Fruit fly (Drosophila melanogaster) whole organism: Measurements from ENCODE around the gene CG9689.

Source experiments
- CG8478 ChIP-seq: fragments of >200 bp; optimal IDR thresholded peaks from 2 replicates; lab custom pipeline; 2018; ENCODE audit warnings: inconsistent platforms
- Dll ChIP-seq: fragments of >200 bp; optimal IDR thresholded peaks from 2 replicates; lab custom pipeline; 2017
- EcR ChIP-seq, 2 experiments: fragments of >200 bp; optimal IDR thresholded peaks; 2 replicates each; lab custom pipeline; 2017; ENCODE audit warnings: missing biosample characterization in 2 of 2, missing genetic modification characterization in 2 of 2, missing genetic modification reagents in 2 of 2
- pan ChIP-seq: fragments of >200 bp; optimal IDR thresholded peaks from 2 replicates; lab custom pipeline; 2017
- psq ChIP-seq: fragments of >200 bp; optimal IDR thresholded peaks from 2 replicates; lab custom pipeline; 2017
- usp ChIP-seq: fragments of >200 bp; optimal IDR thresholded peaks from 2 replicates; lab custom pipeline; 2017; ENCODE audit warnings: missing biosample characterization, missing genetic modification characterization, mixed read lengths

DNA sequence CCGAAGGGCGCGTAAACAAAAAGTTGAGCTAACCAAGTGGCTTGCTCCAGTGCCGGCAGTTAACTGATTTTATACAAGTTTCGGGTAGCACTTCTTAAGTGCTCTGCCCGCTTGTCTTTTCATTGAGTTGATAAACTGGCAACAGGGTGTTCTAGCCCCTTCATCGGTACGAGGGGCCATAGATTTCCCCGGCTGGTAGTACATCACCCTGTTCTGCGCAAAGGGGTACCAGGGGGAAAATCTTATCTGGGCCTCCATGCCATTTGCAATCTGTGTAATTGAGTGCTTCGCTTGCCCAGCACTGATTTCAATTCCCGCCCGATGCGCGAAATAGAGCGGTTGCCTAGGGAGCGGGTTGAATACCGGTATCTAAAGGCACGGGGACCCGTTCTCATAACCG lies 10.1 kb upstream of the CG9689 start, which contains the start of gene CG45061:
- TF ChIP-seq Dll (lab: Kevin White, UChicago), result no peak
- TF ChIP-seq pan (lab: Kevin White, UChicago), result no peak
- TF ChIP-seq EcR (GFP tag; optimal IDR thresholded peaks at IDR 0.05; lab: Kevin White, UChicago), result no peak
- TF ChIP-seq psq (lab: Kevin White, UChicago), result no peak
- TF ChIP-seq CG8478 (lab: Kevin White, UChicago), result no peak
- no peak for TF ChIP-seq usp (GFP tag; lab: Kevin White, UChicago)
